Fruit fly (Drosophila melanogaster) whole organism, prepupa: Measurements from ENCODE around the gene CG14624.

Experiments used
- CG10631 ChIP-seq: fragments of 200-800 bp; sonication (Bioruptor generic); optimal IDR thresholded peaks from 2 replicates; lab custom pipeline; 2016; ENCODE audit warnings: missing biosample characterization, missing genetic modification characterization
- CG10669 ChIP-seq: fragments of 200-800 bp; sonication (Bioruptor generic); optimal IDR thresholded peaks from 3 replicates; lab custom pipeline; 2018; ENCODE audit warnings: missing biosample characterization, mild to moderate bottlenecking, missing genetic modification characterization, moderate library complexity
- CG11294 ChIP-seq: fragments of 200-800 bp; sonication (Bioruptor generic); IDR thresholded peaks from 2 replicates; pipeline ENCODE4 v1.3.6; 2022; ENCODE audit warnings: missing biosample characterization, missing genetic modification characterization
- CG11762 ChIP-seq: fragments of 200-800 bp; sonication (Bioruptor generic); optimal IDR thresholded peaks from 3 replicates; lab custom pipeline; 2016; ENCODE audit warnings: missing biosample characterization, missing genetic modification characterization; ENCODE audit not compliant: insufficient read depth
- CG11902 ChIP-seq: fragments of 200-800 bp; sonication (Bioruptor generic); optimal IDR thresholded peaks from 3 replicates; lab custom pipeline; 2016; ENCODE audit warnings: missing biosample characterization, missing genetic modification characterization
- CG15336 ChIP-seq: fragments of 200-800 bp; sonication (Bioruptor generic); IDR thresholded peaks from 2 replicates; pipeline ENCODE4 v1.3.6; 2022; ENCODE audit warnings: missing biosample characterization, missing genetic modification characterization
- CG1621 ChIP-seq: fragments of 200-800 bp; sonication (Bioruptor generic); optimal IDR thresholded peaks from 3 replicates; lab custom pipeline; 2018; ENCODE audit warnings: missing biosample characterization, mild to moderate bottlenecking, missing genetic modification characterization
- CG16779 ChIP-seq: fragments of 200-800 bp; sonication (Bioruptor generic); optimal IDR thresholded peaks from 3 replicates; lab custom pipeline; 2017; ENCODE audit warnings: missing biosample characterization, mild to moderate bottlenecking, missing genetic modification characterization
- CG31627 ChIP-seq: fragments of 200-800 bp; sonication (Bioruptor generic); optimal IDR thresholded peaks from 3 replicates; lab custom pipeline; 2016; ENCODE audit warnings: missing biosample characterization, missing genetic modification characterization
- CG34406 ChIP-seq: fragments of 200-800 bp; sonication (Bioruptor generic); optimal IDR thresholded peaks from 3 replicates; lab custom pipeline; 2016; ENCODE audit warnings: missing biosample characterization, missing genetic modification characterization
- CG3919 ChIP-seq: fragments of 200-800 bp; sonication (Bioruptor generic); optimal IDR thresholded peaks from 3 replicates; lab custom pipeline; 2016; ENCODE audit warnings: missing biosample characterization, missing genetic modification characterization
- CG4318 ChIP-seq: fragments of 200-800 bp; sonication (Bioruptor generic); optimal IDR thresholded peaks from 3 replicates; lab custom pipeline; 2017; ENCODE audit warnings: missing biosample characterization, mild to moderate bottlenecking, missing genetic modification characterization
- CG6163 ChIP-seq: fragments of 200-800 bp; sonication (Bioruptor generic); IDR thresholded peaks from 3 replicates; pipeline ENCODE4 v1.3.6; 2022; ENCODE audit warnings: missing biosample characterization, missing genetic modification characterization
- CG6276 ChIP-seq: fragments of 200-800 bp; sonication (Bioruptor generic); optimal IDR thresholded peaks from 2 replicates; lab custom pipeline; 2017; ENCODE audit warnings: missing biosample characterization, mild to moderate bottlenecking, missing genetic modification characterization
- CG6792 ChIP-seq: fragments of 200-800 bp; sonication (Bioruptor generic); optimal IDR thresholded peaks from 3 replicates; lab custom pipeline; 2016; ENCODE audit warnings: missing biosample characterization, missing genetic modification characterization
- CG6808 ChIP-seq: fragments of 200-800 bp; sonication (Bioruptor generic); optimal IDR thresholded peaks from 3 replicates; lab custom pipeline; 2017; ENCODE audit warnings: missing biosample characterization, missing genetic modification characterization, mild to moderate bottlenecking, moderate library complexity, missing genetic modification reagents
- CG6854 ChIP-seq: fragments of 200-800 bp; sonication (Bioruptor generic); optimal IDR thresholded peaks from 2 replicates; lab custom pipeline; 2017; ENCODE audit warnings: missing biosample characterization, mild to moderate bottlenecking, missing genetic modification characterization
- CG7368 ChIP-seq: fragments of 200-800 bp; sonication (Bioruptor generic); optimal IDR thresholded peaks from 3 replicates; lab custom pipeline; 2016; ENCODE audit warnings: missing biosample characterization, missing genetic modification characterization
- CG8119 ChIP-seq: fragments of 200-800 bp; sonication (Bioruptor generic); IDR thresholded peaks from 3 replicates; pipeline ENCODE4 v1.3.6; 2022; ENCODE audit warnings: missing biosample characterization, missing genetic modification characterization
- CG8319 ChIP-seq: fragments of 200-800 bp; sonication (Bioruptor generic); optimal IDR thresholded peaks from 3 replicates; lab custom pipeline; 2016; ENCODE audit warnings: missing biosample characterization, missing genetic modification characterization
- CG8632 ChIP-seq: fragments of 200-800 bp; sonication (Bioruptor generic); optimal IDR thresholded peaks from 3 replicates; lab custom pipeline; 2016; ENCODE audit warnings: missing biosample characterization, missing genetic modification characterization
- CG9139 ChIP-seq: fragments of 200-800 bp; sonication (Bioruptor generic); optimal IDR thresholded peaks from 3 replicates; lab custom pipeline; 2017; ENCODE audit warnings: missing biosample characterization, mild to moderate bottlenecking, missing genetic modification characterization
- Eip75B ChIP-seq: fragments of 200-800 bp; sonication (Bioruptor generic); optimal IDR thresholded peaks from 3 replicates; lab custom pipeline; 2016; ENCODE audit warnings: missing biosample characterization, missing genetic modification characterization
- Eip78C ChIP-seq: fragments of 200-800 bp; sonication (Bioruptor generic); peaks from one replicate; lab custom pipeline; 2016; ENCODE audit warnings: missing biosample characterization, missing genetic modification characterization
- Eip93F ChIP-seq: fragments of 200-800 bp; sonication (Bioruptor generic); optimal IDR thresholded peaks from 2 replicates; lab custom pipeline; 2016; ENCODE audit warnings: missing biosample characterization, mild to moderate bottlenecking, missing genetic modification characterization
- Ets21C ChIP-seq: fragments of 200-800 bp; sonication (Bioruptor generic); optimal IDR thresholded peaks from 3 replicates; lab custom pipeline; 2016; ENCODE audit warnings: missing biosample characterization, missing genetic modification characterization
- Ets96B ChIP-seq: fragments of 200-800 bp; optimal IDR thresholded peaks from 2 replicates; lab custom pipeline; 2019; ENCODE audit warnings: missing biosample characterization, mild to moderate bottlenecking, missing genetic modification characterization, moderate library complexity
- Hr39 ChIP-seq: fragments of 200-800 bp; sonication (Bioruptor generic); optimal IDR thresholded peaks from 2 replicates; lab custom pipeline; 2016; ENCODE audit warnings: missing biosample characterization, missing genetic modification characterization
- Hr4 ChIP-seq: fragments of 200-800 bp; sonication (Bioruptor generic); optimal IDR thresholded peaks from 3 replicates; lab custom pipeline; 2016; ENCODE audit warnings: missing biosample characterization, missing genetic modification characterization
- Lpt ChIP-seq: fragments of 200-800 bp; sonication (Bioruptor generic); optimal IDR thresholded peaks from 3 replicates; lab custom pipeline; 2016; ENCODE audit warnings: missing biosample characterization, missing genetic modification characterization
- Met ChIP-seq: fragments of 200-800 bp; sonication (Bioruptor generic); optimal IDR thresholded peaks from 3 replicates; lab custom pipeline; 2016; ENCODE audit warnings: missing biosample characterization, missing genetic modification characterization
- OdsH ChIP-seq: fragments of 200-800 bp; sonication (Bioruptor generic); optimal IDR thresholded peaks from 3 replicates; lab custom pipeline; 2016; ENCODE audit warnings: missing biosample characterization, missing genetic modification characterization
- Sox102F ChIP-seq: fragments of 200-800 bp; sonication (Bioruptor generic); optimal IDR thresholded peaks from 2 replicates; lab custom pipeline; 2016; ENCODE audit warnings: missing biosample characterization, mild to moderate bottlenecking, missing genetic modification characterization
- Sox14 ChIP-seq: fragments of 200-800 bp; sonication (Bioruptor generic); optimal IDR thresholded peaks from 3 replicates; lab custom pipeline; 2016; ENCODE audit warnings: missing biosample characterization, missing genetic modification characterization
- Sox15 ChIP-seq: fragments of 200-800 bp; sonication (Bioruptor generic); optimal IDR thresholded peaks from 3 replicates; lab custom pipeline; 2016; ENCODE audit warnings: missing biosample characterization, missing genetic modification characterization
- achi ChIP-seq: fragments of 200-800 bp; sonication (Bioruptor generic); optimal IDR thresholded peaks from 3 replicates; lab custom pipeline; 2016; ENCODE audit warnings: missing biosample characterization, missing genetic modification characterization
- acj6 ChIP-seq: fragments of 200-800 bp; sonication (Bioruptor generic); optimal IDR thresholded peaks from 3 replicates; lab custom pipeline; 2016; ENCODE audit warnings: missing biosample characterization, missing genetic modification characterization
- cyc ChIP-seq: fragments of 200-800 bp; sonication (Bioruptor generic); optimal IDR thresholded peaks from 3 replicates; lab custom pipeline; 2016; ENCODE audit warnings: missing biosample characterization, missing genetic modification characterization
- dac ChIP-seq: fragments of 200-800 bp; sonication (Bioruptor generic); optimal IDR thresholded peaks from 2 replicates; lab custom pipeline; 2017; ENCODE audit warnings: missing biosample characterization, mild to moderate bottlenecking, missing genetic modification characterization
- dsx ChIP-seq: fragments of 200-800 bp; optimal IDR thresholded peaks from 3 replicates; lab custom pipeline; 2019; ENCODE audit warnings: missing biosample characterization, mild to moderate bottlenecking, missing genetic modification characterization, moderate library complexity; ENCODE audit not compliant: poor library complexity, severe bottlenecking
- eg ChIP-seq: fragments of 200-800 bp; sonication (Bioruptor generic); IDR thresholded peaks from 3 replicates; pipeline ENCODE4 v1.3.6; 2022; ENCODE audit warnings: missing biosample characterization, missing genetic modification characterization
- esn ChIP-seq: fragments of 200-800 bp; sonication (Bioruptor generic); optimal IDR thresholded peaks from 2 replicates; lab custom pipeline; 2016; ENCODE audit warnings: missing biosample characterization, mild to moderate bottlenecking, missing genetic modification characterization, moderate library complexity
- fd59A ChIP-seq: fragments of 200-800 bp; sonication (Bioruptor generic); optimal IDR thresholded peaks from 2 replicates; lab custom pipeline; 2017; ENCODE audit warnings: missing biosample characterization, mild to moderate bottlenecking, missing genetic modification characterization, missing genetic modification reagents
- fd85E ChIP-seq: fragments of 200-800 bp; sonication (Bioruptor generic); optimal IDR thresholded peaks from 3 replicates; lab custom pipeline; 2016; ENCODE audit warnings: missing biosample characterization, missing genetic modification characterization
- fkh ChIP-seq: fragments of 200-800 bp; sonication (Bioruptor generic); optimal IDR thresholded peaks from 3 replicates; lab custom pipeline; 2017; ENCODE audit warnings: missing biosample characterization, mild to moderate bottlenecking, missing genetic modification characterization, moderate library complexity
- net ChIP-seq: fragments of 200-800 bp; sonication (Bioruptor generic); optimal IDR thresholded peaks from 3 replicates; lab custom pipeline; 2016; ENCODE audit warnings: missing biosample characterization, missing genetic modification characterization
- pdm3 ChIP-seq: fragments of 200-800 bp; sonication (Bioruptor generic); optimal IDR thresholded peaks from 3 replicates; lab custom pipeline; 2016; ENCODE audit warnings: missing biosample characterization, missing genetic modification characterization
- salr ChIP-seq, 2 experiments: fragments of 200-800 bp; sonication (Bioruptor generic); optimal IDR thresholded peaks; 3 replicates each; lab custom pipeline; 2016 to 2018; ENCODE audit warnings: missing biosample characterization in 2 of 2, missing genetic modification characterization in 2 of 2, mild to moderate bottlenecking in 1 of 2
- ss ChIP-seq, 2 experiments: fragments of 200-800 bp; sonication (Bioruptor generic); optimal IDR thresholded peaks; 2 replicates in 1 of 2; 3 replicates in 1 of 2; lab custom pipeline; 2017 to 2018; ENCODE audit warnings: mild to moderate bottlenecking in 2 of 2, missing biosample characterization in 2 of 2, missing genetic modification characterization in 2 of 2, moderate library complexity in 1 of 2
- svp ChIP-seq: fragments of 200-800 bp; sonication (Bioruptor generic); peaks from one replicate; lab custom pipeline; 2016; ENCODE audit warnings: missing biosample characterization, missing genetic modification characterization
- topi ChIP-seq: fragments of 200-800 bp; sonication (Bioruptor generic); optimal IDR thresholded peaks from 3 replicates; lab custom pipeline; 2016; ENCODE audit warnings: missing biosample characterization, missing genetic modification characterization

Gene CG14624

DNA sequence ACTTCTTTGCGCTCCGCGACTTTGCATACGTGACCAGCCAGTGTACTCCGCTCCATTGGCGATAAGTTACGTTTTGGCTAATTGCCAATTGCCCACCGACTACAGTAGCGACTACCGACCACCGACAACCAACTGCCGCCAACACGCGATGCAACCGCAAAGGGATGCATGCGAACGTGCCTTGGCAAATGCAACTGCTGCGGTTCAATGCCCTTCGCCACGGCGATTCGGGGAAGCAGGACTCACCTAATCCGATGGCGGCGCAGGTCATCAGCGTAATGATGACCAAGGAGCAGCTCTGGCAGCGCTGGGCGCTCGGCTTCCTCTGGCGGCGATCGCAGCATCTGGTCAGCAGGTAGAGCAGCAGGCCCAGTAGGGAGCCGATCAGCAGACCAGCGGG is 19.3 kb downstream of the CG14624 start:
- no peak for TF ChIP-seq Met
- TF ChIP-seq ss (GFP tag; optimal IDR thresholded peaks at IDR 0.05; lab: Kevin White, UChicago), result peak in 1 of 2 experiments; percentile 51

DNA sequence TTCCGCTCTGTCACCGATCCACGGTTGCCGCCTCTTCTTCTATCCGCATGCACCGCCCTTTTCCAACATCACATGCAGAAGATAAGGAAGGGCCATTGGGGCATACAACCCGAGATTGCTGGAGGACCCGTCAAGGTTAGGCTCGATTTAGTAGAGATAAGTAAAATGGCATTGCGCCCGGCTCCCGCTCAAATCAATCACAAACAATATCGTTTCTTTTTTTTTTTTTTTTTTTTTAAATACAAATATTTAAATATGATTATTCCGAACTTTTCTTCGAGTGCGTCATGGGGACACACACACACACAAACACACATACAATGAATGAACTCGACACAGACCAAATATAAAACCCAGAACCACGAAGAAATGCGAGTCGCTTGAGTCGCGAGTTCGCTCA is 22.6 kb downstream of the CG14624 start:
- no peak for TF ChIP-seq CG6854
- peak in 1 of 2 experiments; percentile 23 for TF ChIP-seq salr (GFP tag; optimal IDR thresholded peaks at IDR 0.05; lab: Kevin White, UChicago)
- no peak for TF ChIP-seq CG8319 (GFP tag; lab: Kevin White, UChicago)
- no peak for TF ChIP-seq OdsH (GFP tag; lab: Kevin White, UChicago)
- TF ChIP-seq Eip78C, result peak; percentile 12
- no peak for TF ChIP-seq CG11902 (GFP tag; lab: Kevin White, UChicago)
- peak; percentile 8 for TF ChIP-seq net (GFP tag; lab: Kevin White, UChicago)
- TF ChIP-seq CG6808 (GFP tag; lab: Kevin White, UChicago), result no peak
- TF ChIP-seq CG11294, result no peak
- TF ChIP-seq CG1621, result no peak
- TF ChIP-seq Sox14 (GFP tag; lab: Kevin White, UChicago), result no peak
- no peak for TF ChIP-seq CG11762
- peak; percentile 44; the same call in 1 of the 3 replicates for TF ChIP-seq CG6163
- TF ChIP-seq achi (GFP tag; lab: Kevin White, UChicago), result peak; percentile 36
- TF ChIP-seq CG31627 (GFP tag; lab: Kevin White, UChicago), result no peak
- TF ChIP-seq CG6792, result peak; percentile 1
- TF ChIP-seq CG8632 (GFP tag; lab: Kevin White, UChicago), result no peak
- TF ChIP-seq CG4318, result no peak
- TF ChIP-seq CG7368 (GFP tag; lab: Kevin White, UChicago), result no peak
- TF ChIP-seq eg, result 0 out of 3 replicates have a peak, but pooled peaks have one; percentile 21
- no peak for TF ChIP-seq pdm3 (GFP tag; lab: Kevin White, UChicago)
- TF ChIP-seq CG15336 (GFP tag; lab: Robert Waterston, UW), result peak; percentile 51
- no peak for TF ChIP-seq Met
- TF ChIP-seq CG10669 (GFP tag; lab: Kevin White, UChicago), result peak; percentile 3
- TF ChIP-seq Eip75B (GFP tag; lab: Kevin White, UChicago), result no peak
- TF ChIP-seq CG16779 (tag; lab: Kevin White, UChicago), result no peak
- TF ChIP-seq Sox102F (GFP tag; lab: Kevin White, UChicago), result no peak
- no peak for TF ChIP-seq acj6
- TF ChIP-seq CG8119 (GFP tag; lab: Robert Waterston, UW), result peak; percentile 58; the same call in 2 of the 3 replicates
- TF ChIP-seq dsx, result no peak
- TF ChIP-seq Hr4 (GFP tag; lab: Kevin White, UChicago), result no peak
- no peak for TF ChIP-seq Hr39 (GFP tag; lab: Kevin White, UChicago)
- TF ChIP-seq Ets21C (GFP tag; lab: Kevin White, UChicago), result no peak
- TF ChIP-seq esn (GFP tag; lab: Kevin White, UChicago), result peak; percentile 4
- TF ChIP-seq CG3919, result peak; percentile 21
- no peak for TF ChIP-seq Eip93F
- peak; percentile 18 for TF ChIP-seq CG34406 (GFP tag; lab: Kevin White, UChicago)
- no peak for TF ChIP-seq Sox15 (GFP tag; lab: Kevin White, UChicago)
- TF ChIP-seq fkh, result no peak
- no peak for TF ChIP-seq fd85E (GFP tag; lab: Kevin White, UChicago)
- no peak for TF ChIP-seq fd59A (GFP tag; lab: Kevin White, UChicago)
- peak; percentile 4 for TF ChIP-seq CG6276 (GFP tag; lab: Kevin White, UChicago)
- no peak for TF ChIP-seq Ets96B (tag; lab: Kevin White, UChicago)
- no peak for TF ChIP-seq topi
- peak; percentile 98 for TF ChIP-seq svp (GFP tag; lab: Kevin White, UChicago)
- no peak for TF ChIP-seq cyc (GFP tag; lab: Kevin White, UChicago)
- peak; percentile 46 for TF ChIP-seq CG10631 (GFP tag; lab: Kevin White, UChicago)
- no peak for TF ChIP-seq CG9139 (GFP tag; lab: Kevin White, UChicago)
- no peak for TF ChIP-seq dac (GFP tag; lab: Kevin White, UChicago)
- TF ChIP-seq Lpt (GFP tag; lab: Kevin White, UChicago), result no peak
